Worm (Caenorhabditis elegans): ENCODE data around the gene C36B7.5.

DNA sequence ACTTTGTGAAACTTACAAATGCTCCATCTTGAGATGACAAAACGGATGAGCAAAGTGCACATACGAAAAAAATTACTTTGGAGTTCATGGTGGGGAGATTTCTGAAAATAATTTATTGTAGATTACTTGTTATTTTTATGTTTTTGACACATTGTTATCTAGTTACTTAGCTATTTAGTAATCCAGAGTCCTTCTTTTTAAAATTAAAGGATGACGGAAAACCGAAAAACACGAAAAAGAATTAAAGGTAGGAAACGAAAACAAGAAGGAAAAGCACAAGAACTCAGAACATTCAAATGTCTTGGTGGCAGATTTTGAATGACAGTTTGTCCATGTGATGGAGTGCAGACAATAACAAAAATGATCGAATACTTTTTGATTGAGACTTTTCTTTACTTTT is 20.6 kb upstream of the C36B7.5 start, which contains the start of gene hen-1:
- TF ChIP-seq npax-4 (tag; optimal IDR thresholded peaks at IDR 0.05) (no peak), ttx-3 (tag; optimal IDR thresholded peaks at IDR 0.05) (no peak), ceh-2 (tag; optimal IDR thresholded peaks at IDR 0.05) (no peak), dmd-4 (tag; optimal IDR thresholded peaks at IDR 0.05; ENCODE audit: borderline replicate concordance) (no peak), F13H6.1 (tag; optimal IDR thresholded peaks at IDR 0.05) (no peak), ceh-6 (GFP tag; optimal IDR thresholded peaks at IDR 0.05) (no peak), ama-1 (optimal IDR thresholded peaks at IDR 0.05) (no peak), pqm-1 (tag; optimal IDR thresholded peaks at IDR 0.05) (no peak)
